In the genomic region with DNA sequence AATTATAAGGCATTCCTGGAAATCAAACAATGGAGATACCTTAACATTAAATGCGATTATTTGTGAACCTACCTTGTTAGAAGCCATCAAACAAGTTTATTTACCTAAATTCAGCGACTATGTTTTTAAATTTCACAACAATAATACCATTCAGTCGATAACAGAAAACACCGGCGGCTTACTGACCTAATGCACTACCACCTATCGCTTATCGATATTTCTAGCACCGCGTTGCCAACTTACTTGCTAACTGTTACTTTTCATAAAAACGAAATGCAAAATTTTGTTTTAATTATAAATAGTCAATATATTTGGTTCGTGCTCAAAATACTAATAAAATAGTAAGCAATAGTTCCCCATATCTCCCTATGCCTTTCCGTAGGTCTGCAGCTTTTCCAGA, we compare ENCODE assay signal across 1 fruit fly cellular context.
TF ChIP-seq lines count a peak whose summit lies in the region.

TSS of gene Ku80 (minus strand) at position 182 of the 400 bp plus-strand sequence.

TF ChIP-seq in whole organism, embryonic, 481 proteins besides CTCF, POLR2A, EP300 and RAD21 (continued from another document):
- peak; percentile 47; the same call in 1 of the 3 replicates for TF ChIP-seq zen2 (GFP tag; IDR thresholded peaks at IDR 0.05; lab: Robert Waterston, UW; ENCODE audit: partially characterized antibody)
- peak; percentile 4 for TF ChIP-seq CG10267 (tag; optimal IDR thresholded peaks at IDR 0.05; lab: Kevin White, UChicago)
- TF ChIP-seq hb (GFP tag; IDR thresholded peaks at IDR 0.05; lab: Robert Waterston, UW; ENCODE audit: partially characterized antibody), result peak; percentile 48; the same call in 2 of the 3 replicates
- peak; percentile 54; the same call in 1 of the 3 replicates for TF ChIP-seq mld (GFP tag; IDR thresholded peaks at IDR 0.05; lab: Robert Waterston, UW; ENCODE audit: partially characterized antibody)
- peak; percentile 72 for TF ChIP-seq CG14860 (GFP tag; IDR thresholded peaks at IDR 0.05; lab: Robert Waterston, UW; ENCODE audit: partially characterized antibody)
- no peak for TF ChIP-seq jing (GFP tag; optimal IDR thresholded peaks at IDR 0.05; lab: Kevin White, UChicago)
- TF ChIP-seq crp (GFP tag; optimal IDR thresholded peaks at IDR 0.05; lab: Kevin White, UChicago), result peak in 1 of 2 experiments; percentile 29
- 0 out of 3 replicates have a peak, but pooled peaks have one; percentile 16 for TF ChIP-seq CG2199 (GFP tag; IDR thresholded peaks at IDR 0.05; lab: Robert Waterston, UW)
- TF ChIP-seq Mrtf (GFP tag; IDR thresholded peaks at IDR 0.05; lab: Robert Waterston, UW), result no peak
- no peak for TF ChIP-seq CG11085 (GFP tag; IDR thresholded peaks at IDR 0.05; lab: Robert Waterston, UW)
- TF ChIP-seq gfzf (GFP tag; optimal IDR thresholded peaks at IDR 0.05; lab: Kevin White, UChicago), result peak; percentile 74
- TF ChIP-seq CG9437 (GFP tag; optimal IDR thresholded peaks at IDR 0.05; lab: Kevin White, UChicago), result no peak
- peak; percentile 71; the same call in 3 of the 4 replicates for TF ChIP-seq Dll (GFP tag; IDR thresholded peaks at IDR 0.05; lab: Robert Waterston, UW; ENCODE audit: partially characterized antibody)
- peak; percentile 65 for TF ChIP-seq BEAF-32 (GFP tag; optimal IDR thresholded peaks at IDR 0.05; lab: Kevin White, UChicago)
- peak; percentile 65 for TF ChIP-seq pzg (GFP tag; optimal IDR thresholded peaks at IDR 0.05; lab: Kevin White, UChicago)
- TF ChIP-seq ap (GFP tag; IDR thresholded peaks at IDR 0.05; lab: Robert Waterston, UW), result no peak
- TF ChIP-seq MBD-R2 (GFP tag; IDR thresholded peaks at IDR 0.05; lab: Robert Waterston, UW), result peak; percentile 64
- TF ChIP-seq bbx (GFP tag; IDR thresholded peaks at IDR 0.05; lab: Robert Waterston, UW; ENCODE audit: partially characterized antibody), result peak; percentile 82
- peak; percentile 65 for TF ChIP-seq amos (GFP tag; IDR thresholded peaks at IDR 0.05; lab: Robert Waterston, UW; ENCODE audit: partially characterized antibody)
- peak; percentile 0 for TF ChIP-seq CG9797 (GFP tag; optimal IDR thresholded peaks at IDR 0.05; lab: Kevin White, UChicago)
- TF ChIP-seq HLH4C (GFP tag; IDR thresholded peaks at IDR 0.05; lab: Robert Waterston, UW; ENCODE audit: partially characterized antibody), result peak; percentile 84
- no peak for TF ChIP-seq HmgZ (tag; optimal IDR thresholded peaks at IDR 0.05; lab: Kevin White, UChicago)
- TF ChIP-seq Antp (GFP tag; optimal IDR thresholded peaks at IDR 0.05; lab: Kevin White, UChicago), result no peak
- peak; percentile 86 for TF ChIP-seq CG6791 (GFP tag; IDR thresholded peaks at IDR 0.05; lab: Robert Waterston, UW; ENCODE audit: partially characterized antibody)
- TF ChIP-seq Doc3 (GFP tag; IDR thresholded peaks at IDR 0.05; lab: Robert Waterston, UW; ENCODE audit: partially characterized antibody), result peak; percentile 47; the same call in 1 of the 3 replicates
- no peak for TF ChIP-seq Neu2 (GFP tag; optimal IDR thresholded peaks at IDR 0.05; lab: Kevin White, UChicago; ENCODE audit: borderline replicate concordance)
- TF ChIP-seq ewg (GFP tag; optimal IDR thresholded peaks at IDR 0.05; lab: Kevin White, UChicago), result no peak
- peak; percentile 67 for TF ChIP-seq Sry-δ (GFP tag; optimal IDR thresholded peaks at IDR 0.05; lab: Kevin White, UChicago)
- TF ChIP-seq E2f2 (GFP tag; IDR thresholded peaks at IDR 0.05; lab: Robert Waterston, UW), result peak; percentile 80
- TF ChIP-seq nerfin-2 (GFP tag; IDR thresholded peaks at IDR 0.05; lab: Robert Waterston, UW; ENCODE audit: partially characterized antibody), result peak; percentile 83
- TF ChIP-seq CG16813 (GFP tag; IDR thresholded peaks at IDR 0.05; lab: Robert Waterston, UW; ENCODE audit: partially characterized antibody), result peak; percentile 70
- TF ChIP-seq Sox100B (GFP tag; optimal IDR thresholded peaks at IDR 0.05; lab: Kevin White, UChicago), result no peak
- TF ChIP-seq CG7963 (GFP tag; IDR thresholded peaks at IDR 0.05; lab: Robert Waterston, UW; ENCODE audit: partially characterized antibody), result peak; percentile 79
- TF ChIP-seq CG10543 (GFP tag; optimal IDR thresholded peaks at IDR 0.05; lab: Kevin White, UChicago), result no peak
- TF ChIP-seq Dref (GFP tag; IDR thresholded peaks at IDR 0.05; lab: Robert Waterston, UW), result peak; percentile 90
- peak; percentile 22 for TF ChIP-seq phol (tag; optimal IDR thresholded peaks at IDR 0.05; lab: Kevin White, UChicago)
- peak; percentile 39 for TF ChIP-seq Sin3A (optimal IDR thresholded peaks at IDR 0.05; lab: Kevin White, UChicago)
- peak; percentile 91 for TF ChIP-seq CG4854 (GFP tag; optimal IDR thresholded peaks at IDR 0.05; lab: Kevin White, UChicago)
- TF ChIP-seq CG1603 (tag; optimal IDR thresholded peaks at IDR 0.05; lab: Kevin White, UChicago), result peak; percentile 51
- TF ChIP-seq CG34224 (GFP tag; IDR thresholded peaks at IDR 0.05; lab: Robert Waterston, UW; ENCODE audit: partially characterized antibody), result peak; percentile 65; the same call in 1 of the 3 replicates
- TF ChIP-seq tap (tag; optimal IDR thresholded peaks at IDR 0.05; lab: Kevin White, UChicago), result no peak
- TF ChIP-seq ind (GFP tag; optimal IDR thresholded peaks at IDR 0.05; lab: Kevin White, UChicago), result no peak
- TF ChIP-seq CG10462 (GFP tag; optimal IDR thresholded peaks at IDR 0.05; lab: Kevin White, UChicago), result no peak
- TF ChIP-seq Hr39 (optimal IDR thresholded peaks at IDR 0.05; lab: Kevin White, UChicago), result no peak
- no peak for TF ChIP-seq ranshi (GFP tag; IDR thresholded peaks at IDR 0.05; lab: Robert Waterston, UW)
- TF ChIP-seq Scr (GFP tag; IDR thresholded peaks at IDR 0.05; lab: Robert Waterston, UW; ENCODE audit: partially characterized antibody), result peak; percentile 72
- peak; percentile 72 for TF ChIP-seq Dp (GFP tag; optimal IDR thresholded peaks at IDR 0.05; lab: Kevin White, UChicago)
- TF ChIP-seq ato (GFP tag; IDR thresholded peaks at IDR 0.05; lab: Robert Waterston, UW; ENCODE audit: partially characterized antibody), result peak; percentile 76
- no peak for TF ChIP-seq CG7987 (GFP tag; optimal IDR thresholded peaks at IDR 0.05; lab: Kevin White, UChicago)
- peak; percentile 39 for TF ChIP-seq CG2116 (GFP tag; optimal IDR thresholded peaks at IDR 0.05; lab: Kevin White, UChicago)
- peak; percentile 95 for TF ChIP-seq stwl (tag; optimal IDR thresholded peaks at IDR 0.05; lab: Kevin White, UChicago)
- no peak for TF ChIP-seq CG15696 (tag; optimal IDR thresholded peaks at IDR 0.05; lab: Kevin White, UChicago)
